Worm (Caenorhabditis elegans): Measurements from ENCODE around the gene srh-281.

srh-281 gene

ce11 chrV:16213323-16213722 lies 22.7 kb downstream of the srh-281 start (continued):
- no peak for TF ChIP-seq lin-39 (tag; optimal IDR thresholded peaks at IDR 0.05)
- TF ChIP-seq pqm-1 (tag; optimal IDR thresholded peaks at IDR 0.05) = no peak
- no peak for TF ChIP-seq swsn-7 (tag; optimal IDR thresholded peaks at IDR 0.05)
- TF ChIP-seq pax-3 (tag; optimal IDR thresholded peaks at IDR 0.05) = no peak

ce11 chrV:16214505-16214904 lies 23.9 kb downstream of the srh-281 start, which contains the start of gene F11A5.9:
Gene F11A5.9 (plus strand): TSS chrV:16214890.
- peak; percentile 19; the same call in 1 of the 2 replicates for TF ChIP-seq nhr-19 (GFP tag; conservative IDR thresholded peaks at IDR 0.05)
- TF ChIP-seq blmp-1 (tag; optimal IDR thresholded peaks at IDR 0.05) = peak; percentile 38
- no peak for TF ChIP-seq efl-1 (optimal IDR thresholded peaks at IDR 0.05)
- no peak for TF ChIP-seq efl-1 (GFP tag; optimal IDR thresholded peaks at IDR 0.05 in 1 of 2)
- TF ChIP-seq unc-98 (GFP tag; IDR thresholded peaks at IDR 0.05) = no peak
- no peak for TF ChIP-seq fkh-8 (tag; optimal IDR thresholded peaks at IDR 0.05)
- peak in 2 of 6 experiments; percentile 5 to 69 for TF ChIP-seq elt-3 (tag; optimal IDR thresholded peaks at IDR 0.05)
- TF ChIP-seq ztf-11 (tag; optimal IDR thresholded peaks at IDR 0.05) = no peak
- no peak for TF ChIP-seq grh-1 (GFP tag; IDR thresholded peaks at IDR 0.05)
- peak in 1 of 2 experiments; percentile 9 for TF ChIP-seq lin-35 (GFP tag; optimal IDR thresholded peaks at IDR 0.05)
- TF ChIP-seq tbx-2 (tag; optimal IDR thresholded peaks at IDR 0.05) = no peak
- TF ChIP-seq xbp-1 (tag; optimal IDR thresholded peaks at IDR 0.05) = no peak
- TF ChIP-seq lin-39 (tag; optimal IDR thresholded peaks at IDR 0.05) = no peak
- no peak for TF ChIP-seq vab-15 (tag; optimal IDR thresholded peaks at IDR 0.05)
- peak in 1 of 2 experiments; percentile 35 for TF ChIP-seq lsy-2 (tag; optimal IDR thresholded peaks at IDR 0.05)
- TF ChIP-seq sup-37 (GFP tag; optimal IDR thresholded peaks at IDR 0.05) = no peak
- TF ChIP-seq zag-1 (tag; optimal IDR thresholded peaks at IDR 0.05) = no peak

ce11 chrV:16218522-16218921 lies 27.9 kb downstream of the srh-281 start, which contains the start of gene F11A5.15:
Gene F11A5.15 (minus strand): TSS chrV:16218622.
- TF ChIP-seq elt-3 (tag; optimal IDR thresholded peaks at IDR 0.05) = peak in 1 of 6 experiments; percentile 26
- TF ChIP-seq efl-1 (optimal IDR thresholded peaks at IDR 0.05) = no peak
- TF ChIP-seq efl-1 (GFP tag; optimal IDR thresholded peaks at IDR 0.05 in 1 of 2) = peak in 1 of 2 experiments; percentile 31
- TF ChIP-seq lin-14 (GFP tag; optimal IDR thresholded peaks at IDR 0.05) = no peak
- TF ChIP-seq lir-3 (tag; optimal IDR thresholded peaks at IDR 0.05; ENCODE audit: poor library complexity) = no peak

ce11 chrV:16218972-16219757 lies 28.6 kb downstream of the srh-281 start, which contains the start of gene glc-1:
Gene glc-1 (plus strand): TSS chrV:16219634.
- TF ChIP-seq elt-2 (tag; optimal IDR thresholded peaks at IDR 0.05) = peak; percentile 15
- TF ChIP-seq blmp-1 (tag; optimal IDR thresholded peaks at IDR 0.05) = peak; percentile 30
- no peak for TF ChIP-seq lin-14 (GFP tag; optimal IDR thresholded peaks at IDR 0.05)
- peak in 1 of 6 experiments; percentile 87 for TF ChIP-seq elt-3 (tag; optimal IDR thresholded peaks at IDR 0.05)
- TF ChIP-seq egl-13 (tag; optimal IDR thresholded peaks at IDR 0.05) = no peak
- peak in 1 of 2 experiments; percentile 9 for TF ChIP-seq lin-35 (GFP tag; optimal IDR thresholded peaks at IDR 0.05)
- TF ChIP-seq rnt-1 (tag; optimal IDR thresholded peaks at IDR 0.05) = no peak
- no peak for TF ChIP-seq fkh-10 (GFP tag; optimal IDR thresholded peaks at IDR 0.05)
- TF ChIP-seq nhr-76 (tag; optimal IDR thresholded peaks at IDR 0.05) = no peak
- TF ChIP-seq nhr-47 (tag; optimal IDR thresholded peaks at IDR 0.05) = no peak

ce11 chrV:16220020-16220419 lies 29.4 kb downstream of the srh-281 start:
- TF ChIP-seq tbx-2 (tag; optimal IDR thresholded peaks at IDR 0.05) (no peak), sup-37 (GFP tag; optimal IDR thresholded peaks at IDR 0.05) (no peak), unc-86 (tag; optimal IDR thresholded peaks at IDR 0.05) (no peak), blmp-1 (tag; optimal IDR thresholded peaks at IDR 0.05) (no peak), elt-2 (tag; optimal IDR thresholded peaks at IDR 0.05) (no peak), pag-3 (tag; optimal IDR thresholded peaks at IDR 0.05; ENCODE audit: borderline replicate concordance, insufficient read depth) (no peak), mab-9 (GFP tag; IDR thresholded peaks at IDR 0.05) (no peak), vab-15 (tag; optimal IDR thresholded peaks at IDR 0.05) (no peak), nhr-85 (tag) (no peak), fkh-4 (tag; optimal IDR thresholded peaks at IDR 0.05; ENCODE audit: borderline replicate concordance) (no peak), skn-1 (tag; optimal IDR thresholded peaks at IDR 0.05) (no peak), nhr-11 (tag; optimal IDR thresholded peaks at IDR 0.05) (no peak), zag-1 (tag; optimal IDR thresholded peaks at IDR 0.05) (no peak)
